Worm (Caenorhabditis elegans) whole organism, L1 larva: ENCODE measurements around the gene C49C8.1.

Source experiments
- ceh-63 ChIP-seq: fragments of 200-800 bp; sonication (Bioruptor generic); optimal IDR thresholded peaks from 2 replicates; lab custom pipeline; 2018; ENCODE audit warnings: mild to moderate bottlenecking, missing genetic modification characterization, missing compliant biosample characterization
- egl-27 ChIP-seq, 2 experiments: fragments of 150-350 bp in 1 of 2; sonication (generic microtip); optimal IDR thresholded peaks; 3 replicates each; lab custom pipeline; 2017 to 2018; ENCODE audit warnings: missing biosample characterization in 2 of 2, missing genetic modification characterization in 2 of 2, missing genetic modification reagents in 2 of 2
- elt-3 ChIP-seq, 6 experiments: fragments of 150-350 bp in 1 of 6; sonication (generic microtip); optimal IDR thresholded peaks; 2 replicates each; lab custom pipeline; 2017 to 2018; ENCODE audit warnings: missing biosample characterization in 6 of 6, missing genetic modification characterization in 6 of 6, inconsistent platforms in 1 of 6
- fkh-4 ChIP-seq: sonication (generic microtip); optimal IDR thresholded peaks from 2 replicates; lab custom pipeline; 2016; ENCODE audit warnings: missing compliant biosample characterization, missing genetic modification characterization, borderline replicate concordance
- lin-14 ChIP-seq: fragments of 200-800 bp; sonication (Bioruptor generic); optimal IDR thresholded peaks from 2 replicates; lab custom pipeline; 2018; ENCODE audit warnings: mild to moderate bottlenecking, missing genetic modification characterization, moderate library complexity, missing compliant biosample characterization
- nhr-11 ChIP-seq: fragments of 150-350 bp; optimal IDR thresholded peaks from 2 replicates; lab custom pipeline; 2014; ENCODE audit warnings: missing biosample characterization, missing genetic modification characterization
- nhr-77 ChIP-seq: fragments of 150-350 bp; optimal IDR thresholded peaks from 2 replicates; lab custom pipeline; 2014; ENCODE audit warnings: missing biosample characterization, missing genetic modification characterization
- rnt-1 ChIP-seq: sonication (generic microtip); optimal IDR thresholded peaks from 2 replicates; lab custom pipeline; 2016; ENCODE audit warnings: mild to moderate bottlenecking, missing genetic modification characterization, moderate library complexity, missing compliant biosample characterization
- skn-1 ChIP-seq: fragments of 150-350 bp; optimal IDR thresholded peaks from 2 replicates; lab custom pipeline; 2014; ENCODE audit warnings: missing biosample characterization, missing genetic modification characterization
- tlp-1 ChIP-seq: fragments of 150-350 bp; optimal IDR thresholded peaks from 2 replicates; lab custom pipeline; 2014; ENCODE audit warnings: missing biosample characterization, missing genetic modification characterization
- unc-30 ChIP-seq: sonication (generic microtip); optimal IDR thresholded peaks from 2 replicates; lab custom pipeline; 2017; ENCODE audit warnings: missing biosample characterization, missing genetic modification characterization

ce11 chrIV:8668635-8669034, 14.3 kb downstream of the C49C8.1 start, which contains the start of gene cdh-5:
- TF ChIP-seq nhr-11 (tag; lab: Kevin White, UChicago), result no peak
- TF ChIP-seq skn-1, result no peak
- no peak for TF ChIP-seq nhr-77 (tag; lab: Kevin White, UChicago)
- TF ChIP-seq ceh-63 (GFP tag; lab: Kevin White, UChicago), result no peak
- TF ChIP-seq rnt-1, result no peak
- no peak for TF ChIP-seq tlp-1 (tag; lab: Kevin White, UChicago)
- TF ChIP-seq fkh-4 (tag; lab: Kevin White, UChicago), result no peak
- no peak for TF ChIP-seq elt-3 (tag; optimal IDR thresholded peaks at IDR 0.05; lab: Kevin White, UChicago)
- TF ChIP-seq unc-30 (tag; lab: Kevin White, UChicago), result no peak
- no peak for TF ChIP-seq lin-14
- no peak for TF ChIP-seq egl-27 (tag; optimal IDR thresholded peaks at IDR 0.05; lab: Kevin White, UChicago)
